Worm (Caenorhabditis elegans): Measurements from ENCODE around the gene acdh-2.

The acdh-2 gene

ce11 chrII:5500470-5500869 lies 46.8 kb downstream of the acdh-2 start, which contains the start of gene fzy-1:
TSS of gene fzy-1 (plus strand) at chrII:5500770.
- TF ChIP-seq nhr-21 (tag; optimal IDR thresholded peaks at IDR 0.05) (no peak), nhr-12 (tag; optimal IDR thresholded peaks at IDR 0.05) (no peak), ZK546.5 (tag; optimal IDR thresholded peaks at IDR 0.05) (no peak), crh-2 (tag; optimal IDR thresholded peaks at IDR 0.05) (no peak), fos-1 (tag; optimal IDR thresholded peaks at IDR 0.05) (no peak), ceh-82 (tag; optimal IDR thresholded peaks at IDR 0.05) (no peak), C34F6.9 (tag; optimal IDR thresholded peaks at IDR 0.05) (no peak), nhr-23 (tag; optimal IDR thresholded peaks at IDR 0.05) (no peak), unc-55 (GFP tag; optimal IDR thresholded peaks at IDR 0.05) (no peak), lin-11 (tag; optimal IDR thresholded peaks at IDR 0.05) (no peak)

- TF ChIP-seq ztf-1 (GFP tag; conservative IDR thresholded peaks at IDR 0.05) (no peak), unc-62 (GFP tag; optimal IDR thresholded peaks at IDR 0.05) (no peak), nhr-237 (tag; optimal IDR thresholded peaks at IDR 0.05) (no peak), F13H6.1 (tag; optimal IDR thresholded peaks at IDR 0.05) (no peak)
Observed at ce11 chrII:5498156-5498739, 49.0 kb downstream of the acdh-2 start, which contains the start of the genes suex-1 and F12A10.9. TSS of gene suex-1 (minus strand) at chrII:5498256. TSS of gene F12A10.9 (plus strand) at chrII:5498689.

- TF ChIP-seq nhr-12 (tag; optimal IDR thresholded peaks at IDR 0.05), result no peak
- TF ChIP-seq zag-1 (tag; optimal IDR thresholded peaks at IDR 0.05), result no peak
Observed at ce11 chrII:5497541-5497940, 49.8 kb downstream of the acdh-2 start.

- no peak for TF ChIP-seq blmp-1 (tag; optimal IDR thresholded peaks at IDR 0.05; ENCODE audit: insufficient read depth)
- TF ChIP-seq C34F6.9 (tag; optimal IDR thresholded peaks at IDR 0.05), result no peak
- TF ChIP-seq ceh-82 (tag; optimal IDR thresholded peaks at IDR 0.05), result no peak
- TF ChIP-seq nhr-237 (tag; optimal IDR thresholded peaks at IDR 0.05), result no peak
- TF ChIP-seq elt-3 (tag; optimal IDR thresholded peaks at IDR 0.05), result no peak
- TF ChIP-seq snpc-4 (tag; optimal IDR thresholded peaks at IDR 0.05), result no peak
- TF ChIP-seq mab-5 (tag; optimal IDR thresholded peaks at IDR 0.05), result no peak
- TF ChIP-seq unc-55 (GFP tag; optimal IDR thresholded peaks at IDR 0.05), result no peak
- no peak for TF ChIP-seq egl-27 (tag; optimal IDR thresholded peaks at IDR 0.05)
- peak; percentile 4 for TF ChIP-seq fos-1 (tag; optimal IDR thresholded peaks at IDR 0.05)
- no peak for TF ChIP-seq unc-39 (tag; optimal IDR thresholded peaks at IDR 0.05)
- peak; percentile 1 for TF ChIP-seq nhr-21 (tag; optimal IDR thresholded peaks at IDR 0.05)
- no peak for TF ChIP-seq nhr-25 (tag; optimal IDR thresholded peaks at IDR 0.05)
- TF ChIP-seq ztf-11 (tag; optimal IDR thresholded peaks at IDR 0.05), result no peak
- TF ChIP-seq nhr-10 (tag; optimal IDR thresholded peaks at IDR 0.05), result no peak
- no peak for TF ChIP-seq ztf-4 (tag; optimal IDR thresholded peaks at IDR 0.05)
- TF ChIP-seq dmd-4 (tag; optimal IDR thresholded peaks at IDR 0.05), result no peak
- TF ChIP-seq sma-3 (GFP tag; optimal IDR thresholded peaks at IDR 0.05), result peak; percentile 1
- TF ChIP-seq nhr-23 (tag; optimal IDR thresholded peaks at IDR 0.05), result no peak
- TF ChIP-seq sma-9 (GFP tag; optimal IDR thresholded peaks at IDR 0.05), result no peak
- TF ChIP-seq sma-9 (tag; optimal IDR thresholded peaks at IDR 0.05), result no peak
Observed at ce11 chrII:5496375-5496774, 50.9 kb downstream of the acdh-2 start, which contains the start of gene F12A10.1. TSS of gene F12A10.1 (plus strand) at chrII:5496540.
